Worm (Caenorhabditis elegans) whole organism, late embryonic: ENCODE results near the gene str-23.

Experiments used
- C08G9.2 ChIP-seq: sonication (generic microtip); optimal IDR thresholded peaks from 2 replicates; lab custom pipeline; 2016; ENCODE audit warnings: mild to moderate bottlenecking, missing genetic modification characterization, moderate library complexity, missing compliant biosample characterization
- C38D4.7 ChIP-seq: fragments of 200-800 bp; sonication (Bioruptor generic); optimal IDR thresholded peaks from 2 replicates; lab custom pipeline; 2018; ENCODE audit warnings: mild to moderate bottlenecking, missing genetic modification characterization, moderate library complexity, missing compliant biosample characterization
- F13H6.1 ChIP-seq: sonication (generic microtip); optimal IDR thresholded peaks from 2 replicates; lab custom pipeline; 2016; ENCODE audit warnings: missing genetic modification characterization, missing compliant biosample characterization
- ahr-1 ChIP-seq: sonication (generic microtip); optimal IDR thresholded peaks from 2 replicates; lab custom pipeline; 2016; ENCODE audit warnings: missing genetic modification characterization, missing compliant biosample characterization
- ama-1 ChIP-seq: fragments of 150-350 bp; optimal IDR thresholded peaks from 2 replicates; lab custom pipeline; 2014
- ceh-14 ChIP-seq: sonication (generic microtip); optimal IDR thresholded peaks from 2 replicates; lab custom pipeline; 2016; ENCODE audit warnings: missing genotype, missing genetic modification characterization, missing compliant biosample characterization
- ceh-19 ChIP-seq: fragments of 200-800 bp; sonication (Bioruptor generic); optimal IDR thresholded peaks from 2 replicates; lab custom pipeline; 2018; ENCODE audit warnings: mild to moderate bottlenecking, missing genetic modification characterization, missing compliant biosample characterization
- ceh-2 ChIP-seq: sonication (generic microtip); optimal IDR thresholded peaks from 2 replicates; lab custom pipeline; 2016; ENCODE audit warnings: missing genotype, missing genetic modification characterization, missing compliant biosample characterization
- ceh-24 ChIP-seq: sonication (generic microtip); optimal IDR thresholded peaks from 2 replicates; lab custom pipeline; 2016; ENCODE audit warnings: mild to moderate bottlenecking, missing genetic modification characterization, missing compliant biosample characterization
- ceh-30 ChIP-seq: fragments of 150-350 bp; optimal IDR thresholded peaks from 2 replicates; lab custom pipeline; 2014; ENCODE audit warnings: missing biosample characterization, missing genetic modification characterization
- ceh-48 ChIP-seq: sonication (generic microtip); optimal IDR thresholded peaks from 2 replicates; lab custom pipeline; 2016; ENCODE audit warnings: missing genetic modification characterization, inconsistent platforms, missing compliant biosample characterization
- che-1 ChIP-seq: sonication (generic microtip); optimal IDR thresholded peaks from 2 replicates; lab custom pipeline; 2016; ENCODE audit warnings: mild to moderate bottlenecking, missing genetic modification characterization, missing compliant biosample characterization
- elt-2 ChIP-seq: sonication (generic microtip); optimal IDR thresholded peaks from 2 replicates; lab custom pipeline; 2016; ENCODE audit warnings: missing genetic modification reagents, missing genetic modification characterization, missing compliant biosample characterization
- ets-4 ChIP-seq: sonication (generic microtip); optimal IDR thresholded peaks from 2 replicates; lab custom pipeline; 2016; ENCODE audit warnings: missing genetic modification characterization, missing compliant biosample characterization
- eyg-1 ChIP-seq: sonication (generic microtip); optimal IDR thresholded peaks from 2 replicates; lab custom pipeline; 2016; ENCODE audit warnings: missing genotype, missing genetic modification characterization, missing compliant biosample characterization
- fax-1 ChIP-seq: sonication (generic microtip); optimal IDR thresholded peaks from 2 replicates; lab custom pipeline; 2016; ENCODE audit warnings: missing genotype, missing genetic modification characterization, missing compliant biosample characterization
- gmeb-2 ChIP-seq: sonication (generic microtip); optimal IDR thresholded peaks from 2 replicates; lab custom pipeline; 2016; ENCODE audit warnings: missing genetic modification characterization, inconsistent platforms, missing compliant biosample characterization
- hlh-15 ChIP-seq: sonication (generic microtip); optimal IDR thresholded peaks from 2 replicates; lab custom pipeline; 2016; ENCODE audit warnings: missing genetic modification characterization, missing compliant biosample characterization
- mec-3 ChIP-seq: sonication (generic microtip); optimal IDR thresholded peaks from 2 replicates; lab custom pipeline; 2016; ENCODE audit warnings: borderline replicate concordance, missing genetic modification characterization, missing compliant biosample characterization
- nfya-1 ChIP-seq: sonication (generic microtip); optimal IDR thresholded peaks from 2 replicates; lab custom pipeline; 2017; ENCODE audit warnings: missing genetic modification characterization, mild to moderate bottlenecking, missing compliant biosample characterization, antibody characterized with exemption, moderate library complexity
- nhr-11 ChIP-seq: fragments of 150-350 bp; optimal IDR thresholded peaks from 2 replicates; lab custom pipeline; 2014; ENCODE audit warnings: missing biosample characterization, missing genetic modification characterization
- nhr-232 ChIP-seq: sonication (generic microtip); optimal IDR thresholded peaks from 2 replicates; lab custom pipeline; 2016; ENCODE audit warnings: missing genetic modification characterization, missing compliant biosample characterization
- npax-4 ChIP-seq: sonication (generic microtip); optimal IDR thresholded peaks from 2 replicates; lab custom pipeline; 2016; ENCODE audit warnings: missing genetic modification characterization, missing compliant biosample characterization
- odd-2 ChIP-seq: sonication (generic microtip); optimal IDR thresholded peaks from 2 replicates; lab custom pipeline; 2017; ENCODE audit warnings: antibody characterized with exemption, mild to moderate bottlenecking, missing genetic modification characterization, missing compliant biosample characterization
- pag-3 ChIP-seq: sonication (generic microtip); optimal IDR thresholded peaks from 2 replicates; lab custom pipeline; 2016; ENCODE audit warnings: missing compliant biosample characterization, missing genetic modification characterization, borderline replicate concordance
- pax-1 ChIP-seq: fragments of 150-350 bp; optimal IDR thresholded peaks from 2 replicates; lab custom pipeline; 2014; ENCODE audit warnings: missing biosample characterization, missing genetic modification characterization
- pha-2 ChIP-seq: sonication (generic microtip); optimal IDR thresholded peaks from 2 replicates; lab custom pipeline; 2017; ENCODE audit warnings: mild to moderate bottlenecking, missing genetic modification characterization, missing compliant biosample characterization
- pha-4 ChIP-seq: fragments of 150-350 bp; optimal IDR thresholded peaks from 2 replicates; lab custom pipeline; 2018; ENCODE audit warnings: missing biosample characterization, missing genetic modification reagents, missing genetic modification characterization
- ref-2 ChIP-seq: sonication (generic microtip); optimal IDR thresholded peaks from 2 replicates; lab custom pipeline; 2016; ENCODE audit warnings: missing genetic modification characterization, missing compliant biosample characterization
- sox-2 ChIP-seq: fragments of 200-800 bp; sonication (Bioruptor generic); IDR thresholded peaks from 2 replicates; pipeline ENCODE4 v1.3.6; 2022; ENCODE audit warnings: missing genetic modification reagents, missing genetic modification characterization, missing compliant biosample characterization
- syd-9 ChIP-seq: sonication (generic microtip); optimal IDR thresholded peaks from 2 replicates; lab custom pipeline; 2016; ENCODE audit warnings: mild to moderate bottlenecking, missing genetic modification characterization, moderate library complexity, missing compliant biosample characterization
- tbx-2 ChIP-seq: sonication (generic microtip); optimal IDR thresholded peaks from 2 replicates; lab custom pipeline; 2016; ENCODE audit warnings: missing genetic modification characterization, missing compliant biosample characterization
- tbx-7 ChIP-seq: sonication (generic microtip); optimal IDR thresholded peaks from 2 replicates; lab custom pipeline; 2016; ENCODE audit warnings: missing genotype, missing genetic modification characterization, missing compliant biosample characterization
- unc-3 ChIP-seq, 2 experiments: fragments of 200-800 bp in 1 of 2; sonication (Bioruptor generic) in 1 of 2; sonication (generic microtip) in 1 of 2; conservative IDR thresholded peaks in 1 of 2; optimal IDR thresholded peaks in 1 of 2; 2 replicates each; pipeline versions ENCODE4 v1.3.6 to Lab custom; 2016 to 2022; ENCODE audit warnings: missing compliant biosample characterization in 2 of 2, missing genetic modification characterization in 2 of 2, missing genetic modification reagents in 1 of 2
- unc-86 ChIP-seq: sonication (generic microtip); optimal IDR thresholded peaks from 2 replicates; lab custom pipeline; 2016; ENCODE audit warnings: missing genetic modification characterization, missing compliant biosample characterization

Gene str-23

DNA sequence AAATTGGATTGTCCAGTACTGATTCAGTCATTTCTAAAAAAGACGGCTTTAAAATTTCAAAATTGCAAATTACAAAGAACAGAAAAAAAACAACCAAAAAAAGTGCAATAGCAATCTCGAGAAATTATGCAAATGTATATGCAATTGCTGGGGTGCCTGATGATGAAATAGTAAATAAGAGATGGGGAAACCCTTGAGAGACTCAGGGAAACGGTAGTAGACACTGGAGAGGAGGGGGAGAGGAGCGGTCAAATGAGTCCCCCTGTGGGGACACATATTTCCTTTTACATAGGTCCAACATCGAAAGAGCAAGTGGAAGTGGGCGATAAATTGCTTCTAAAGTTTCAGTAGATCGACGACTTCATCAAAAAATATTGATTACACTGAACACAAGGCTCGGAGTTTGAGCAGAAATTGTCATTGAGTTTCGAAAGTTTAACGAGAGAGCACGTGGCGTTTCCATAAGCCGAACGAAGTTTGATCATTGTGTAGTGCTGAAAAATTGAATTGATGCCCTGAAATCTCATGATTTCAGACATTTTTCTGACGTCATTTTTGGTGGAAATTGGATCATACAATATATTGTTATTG, 34.2 kb upstream of the str-23 start, which contains the start of the genes fbxa-153 and str-12 (continued):
- TF ChIP-seq ceh-14 (tag; lab: Kevin White, UChicago) = peak; percentile 74

DNA sequence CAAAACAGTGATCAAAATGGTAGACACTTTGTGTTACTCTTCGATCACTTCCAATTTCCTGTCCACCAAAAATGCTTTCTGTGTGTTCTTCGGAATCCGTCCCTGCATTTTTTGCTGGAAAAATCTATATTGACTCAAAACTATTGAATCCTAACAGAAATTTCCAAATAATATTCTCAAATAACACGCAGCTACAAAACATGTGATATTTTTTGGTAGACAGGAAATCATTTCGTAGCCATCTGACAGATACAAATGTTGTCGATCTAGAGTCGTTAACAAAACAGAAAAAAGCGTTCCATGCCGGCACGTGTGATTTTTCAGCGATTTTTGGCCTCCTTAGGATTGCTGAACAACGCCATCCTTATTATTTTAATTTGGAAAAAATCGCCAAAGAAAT, 31.8 kb upstream of the str-23 start, which contains the start of gene str-263:
Gene str-263, plus strand, starts transcription at position 301 of the 400 bp plus-strand sequence.
- TF ChIP-seq ceh-30 (tag; lab: Kevin White, UChicago) (no peak), F13H6.1 (tag; lab: Kevin White, UChicago) (no peak), ceh-19 (GFP tag; lab: Kevin White, UChicago) (no peak), che-1 (tag; lab: Kevin White, UChicago) (no peak), odd-2 (tag; lab: Kevin White, UChicago) (no peak), npax-4 (tag; lab: Kevin White, UChicago) (no peak), syd-9 (tag; lab: Kevin White, UChicago) (no peak), unc-3 (GFP tag; conservative IDR thresholded peaks at IDR 0.05; lab: Robert Waterston, UW) (no peak), unc-3 (tag; optimal IDR thresholded peaks at IDR 0.05; lab: Kevin White, UChicago) (no peak), pax-1 (no peak), tbx-2 (tag; lab: Kevin White, UChicago) (no peak), nhr-11 (no peak), ceh-24 (tag; lab: Kevin White, UChicago) (no peak), mec-3 (tag; lab: Kevin White, UChicago) (no peak), C38D4.7 (GFP tag; lab: Kevin White, UChicago) (no peak), gmeb-2 (tag; lab: Kevin White, UChicago) (no peak)

DNA sequence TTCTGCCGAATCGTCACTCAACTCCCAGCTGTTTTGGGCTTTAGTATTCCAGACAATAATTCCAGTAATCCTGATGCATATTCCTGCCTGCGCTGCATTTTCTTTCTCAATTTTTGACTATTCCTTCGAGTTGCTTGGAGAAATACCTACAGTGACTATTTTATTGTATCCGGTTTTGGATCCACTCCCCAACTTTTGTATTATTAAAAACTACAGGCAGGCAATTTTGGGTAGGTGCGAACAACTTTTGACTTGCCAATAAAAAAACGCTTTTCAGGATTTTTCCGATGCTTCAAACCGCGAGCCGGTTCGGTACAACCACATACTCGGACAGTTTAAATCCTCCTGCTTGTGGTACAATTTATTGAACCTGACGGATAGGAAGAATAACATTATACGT, 30.1 kb upstream of the str-23 start:
- TF ChIP-seq tbx-7 (tag; lab: Kevin White, UChicago) (no peak), ama-1 (lab: Kevin White, UChicago) (no peak)

DNA sequence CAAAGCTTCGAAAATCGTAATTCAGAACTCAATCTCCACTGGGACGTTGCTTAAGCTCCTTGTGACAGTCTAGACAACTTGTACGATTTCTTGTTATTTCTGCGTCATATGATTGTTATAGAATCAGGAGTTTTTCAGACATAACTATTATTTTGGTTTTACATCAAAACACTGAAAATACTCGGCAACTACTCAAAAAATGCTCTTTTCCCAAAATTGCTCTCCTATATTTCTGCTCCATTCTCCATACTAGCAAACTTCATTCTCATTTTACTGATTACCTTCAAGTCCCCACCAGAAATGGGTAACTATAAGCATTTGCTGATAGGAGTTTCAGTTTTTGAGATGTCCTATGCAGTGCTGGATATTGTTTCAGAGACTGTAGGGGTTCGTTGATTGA, 23.2 kb upstream of the str-23 start, which contains the start of gene C55A1.1:
Gene C55A1.1, plus strand, starts transcription at position 301 of the 400 bp plus-strand sequence.
- TF ChIP-seq eyg-1 (tag; lab: Kevin White, UChicago) (no peak), hlh-15 (tag; lab: Kevin White, UChicago) (no peak), nfya-1 (tag; lab: Kevin White, UChicago) (no peak), pha-4 (tag; lab: Kevin White, UChicago) (no peak), mec-3 (tag; lab: Kevin White, UChicago) (no peak), ahr-1 (tag; lab: Kevin White, UChicago) (no peak), che-1 (tag; lab: Kevin White, UChicago) (no peak), sox-2 (GFP tag; lab: Robert Waterston, UW) (no peak), C38D4.7 (GFP tag; lab: Kevin White, UChicago) (no peak), gmeb-2 (tag; lab: Kevin White, UChicago) (no peak), odd-2 (tag; lab: Kevin White, UChicago) (no peak), elt-2 (tag; lab: Kevin White, UChicago) (no peak), ceh-48 (tag; lab: Kevin White, UChicago) (no peak), fax-1 (tag; lab: Kevin White, UChicago) (no peak), ama-1 (lab: Kevin White, UChicago) (no peak), ref-2 (tag; lab: Kevin White, UChicago) (no peak), unc-86 (tag; lab: Kevin White, UChicago) (no peak), pax-1 (no peak), ets-4 (no peak), pag-3 (no peak)
- TF ChIP-seq, all 69 proteins: peak for 0

DNA sequence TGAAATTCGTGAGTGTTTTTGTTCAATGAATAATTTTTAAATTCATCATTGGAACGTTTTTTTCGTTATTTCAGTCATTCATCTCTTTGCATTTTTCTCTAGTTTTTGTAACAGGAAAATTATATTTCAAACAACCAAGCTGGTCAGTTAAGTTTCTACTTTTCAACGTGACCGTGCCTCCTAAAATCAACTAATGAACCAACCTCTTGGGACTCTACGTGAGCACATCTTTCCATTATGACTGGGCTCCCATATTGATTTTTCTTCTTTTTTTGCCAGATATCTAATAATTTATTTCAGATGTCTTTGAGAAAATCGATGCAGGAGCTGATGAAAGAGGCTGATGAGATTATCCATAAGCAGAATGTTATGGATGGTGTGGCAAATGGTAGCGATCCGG, 19.1 kb upstream of the str-23 start, which contains the start of gene C55A1.11:
Gene C55A1.11, plus strand, starts transcription at position 301 of the 400 bp plus-strand sequence.
- no peak for TF ChIP-seq ceh-2
- TF ChIP-seq pha-2 = no peak
- no peak for TF ChIP-seq C08G9.2 (tag; lab: Kevin White, UChicago)
- TF ChIP-seq nhr-232 (tag; lab: Kevin White, UChicago) = no peak
- TF ChIP-seq elt-2 (tag; lab: Kevin White, UChicago) = no peak
- no peak for TF ChIP-seq odd-2 (tag; lab: Kevin White, UChicago)
- TF ChIP-seq ceh-48 (tag; lab: Kevin White, UChicago) = no peak
